Worm (Caenorhabditis elegans): ENCODE measurements around the gene C25A8.2.
A peak's percentile ranks its signal among the peaks of the same experiment; 100 is the strongest.

C25A8.2 gene

DNA sequence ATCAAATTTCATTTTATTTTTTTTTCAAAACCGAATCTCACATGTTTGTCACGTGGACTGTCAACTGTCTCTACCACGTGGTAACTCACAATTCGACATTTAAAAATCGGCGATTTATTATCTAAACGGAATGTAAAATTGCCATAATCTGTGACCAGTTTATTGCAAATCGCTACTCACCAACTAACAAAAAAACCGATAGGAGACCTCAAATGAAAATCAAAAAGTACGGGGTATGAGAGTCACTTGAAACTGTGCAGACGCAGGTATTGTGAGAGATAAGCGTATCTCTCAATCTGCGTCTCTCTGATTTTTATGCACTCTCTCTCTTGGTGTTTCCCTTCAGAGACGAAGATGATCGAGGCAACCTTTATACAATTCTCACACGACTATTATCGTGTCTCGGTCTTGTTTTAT lies 38.1 kb downstream of the C25A8.2 start (continued):
- peak; percentile 92 for TF ChIP-seq hlh-30 (tag; optimal IDR thresholded peaks at IDR 0.05; ENCODE audit: insufficient read depth)
- TF ChIP-seq daf-16 (GFP tag; optimal IDR thresholded peaks at IDR 0.05): peak in 1 of 2 experiments; percentile 48
- peak; percentile 88 for TF ChIP-seq daf-16 (tag; optimal IDR thresholded peaks at IDR 0.05)
- no peak for TF ChIP-seq nhr-41 (GFP tag; IDR thresholded peaks at IDR 0.05)
- peak; percentile 88 for TF ChIP-seq dmd-6 (GFP tag; IDR thresholded peaks at IDR 0.05)
- no peak for TF ChIP-seq snpc-4 (tag; optimal IDR thresholded peaks at IDR 0.05)
- TF ChIP-seq cey-2 (tag; optimal IDR thresholded peaks at IDR 0.05; ENCODE audit: borderline replicate concordance, insufficient read depth): peak; percentile 62
- TF ChIP-seq F10B5.3 (tag; optimal IDR thresholded peaks at IDR 0.05): no peak
- TF ChIP-seq D1046.2 (GFP tag; IDR thresholded peaks at IDR 0.05): no peak
- TF ChIP-seq lin-38 (GFP tag; IDR thresholded peaks at IDR 0.05): no peak
- no peak for TF ChIP-seq nhr-76 (tag; optimal IDR thresholded peaks at IDR 0.05)
- no peak for TF ChIP-seq ZK546.5 (tag; optimal IDR thresholded peaks at IDR 0.05)
- peak; percentile 90 for TF ChIP-seq nhr-28 (tag; optimal IDR thresholded peaks at IDR 0.05)
- no peak for TF ChIP-seq ceh-62 (tag; optimal IDR thresholded peaks at IDR 0.05)
- TF ChIP-seq tra-1 (GFP tag; IDR thresholded peaks at IDR 0.05): peak; percentile 65; the same call in 1 of the 2 replicates
- TF ChIP-seq ZK337.2 (GFP tag; IDR thresholded peaks at IDR 0.05): no peak
- TF ChIP-seq ctbp-1 (GFP tag; IDR thresholded peaks at IDR 0.05): no peak
- 0 out of 2 replicates have a peak, but pooled peaks have one; percentile 39 for TF ChIP-seq egl-43 (GFP tag; IDR thresholded peaks at IDR 0.05)
- TF ChIP-seq zfp-3 (GFP tag; conservative IDR thresholded peaks at IDR 0.05): no peak
- TF ChIP-seq mxl-2 (GFP tag; conservative IDR thresholded peaks at IDR 0.05): peak; percentile 95
- TF ChIP-seq zfp-2 (tag; optimal IDR thresholded peaks at IDR 0.05): no peak
- no peak for TF ChIP-seq F44E2.7 (GFP tag; IDR thresholded peaks at IDR 0.05)
- no peak for TF ChIP-seq skn-1 (tag; optimal IDR thresholded peaks at IDR 0.05)
- TF ChIP-seq T26A8.4 (GFP tag; IDR thresholded peaks at IDR 0.05): peak; percentile 61
- TF ChIP-seq zag-1 (tag; optimal IDR thresholded peaks at IDR 0.05): no peak
- TF ChIP-seq nhr-102 (tag; optimal IDR thresholded peaks at IDR 0.05): peak; percentile 72
- no peak for TF ChIP-seq vab-7 (GFP tag; IDR thresholded peaks at IDR 0.05)
- TF ChIP-seq php-3 (GFP tag; IDR thresholded peaks at IDR 0.05): peak; percentile 96
- TF ChIP-seq attf-4 (tag; optimal IDR thresholded peaks at IDR 0.05): no peak
- no peak for TF ChIP-seq zip-2 (tag; optimal IDR thresholded peaks at IDR 0.05)
- 0 out of 2 replicates have a peak, but pooled peaks have one; percentile 45 for TF ChIP-seq saeg-2 (GFP tag; IDR thresholded peaks at IDR 0.05)
- TF ChIP-seq ceh-82 (tag; optimal IDR thresholded peaks at IDR 0.05): no peak
- TF ChIP-seq Y5F2A.4 (GFP tag; optimal IDR thresholded peaks at IDR 0.05): no peak
- TF ChIP-seq sdz-12 (GFP tag; optimal IDR thresholded peaks at IDR 0.05): no peak
- TF ChIP-seq snpc-1.2 (GFP tag; IDR thresholded peaks at IDR 0.05): no peak
- no peak for TF ChIP-seq F49E8.2 (tag; optimal IDR thresholded peaks at IDR 0.05; ENCODE audit: borderline replicate concordance)
- no peak for TF ChIP-seq duxl-1 (tag; optimal IDR thresholded peaks at IDR 0.05; ENCODE audit: poor library complexity)
- peak; percentile 55 for TF ChIP-seq mep-1 (tag; optimal IDR thresholded peaks at IDR 0.05)
- no peak for TF ChIP-seq F26F4.8 (GFP tag; conservative IDR thresholded peaks at IDR 0.05)
- peak; percentile 85 for TF ChIP-seq gei-8 (GFP tag; optimal IDR thresholded peaks at IDR 0.05)
- peak in 1 of 2 experiments; percentile 30 for TF ChIP-seq hif-1 (tag; optimal IDR thresholded peaks at IDR 0.05)
- no peak for TF ChIP-seq lin-39 (tag; optimal IDR thresholded peaks at IDR 0.05)
- peak; percentile 35; the same call in 1 of the 2 replicates for TF ChIP-seq hmg-1.1 (GFP tag; IDR thresholded peaks at IDR 0.05)
- no peak for TF ChIP-seq tag-97 (GFP tag; IDR thresholded peaks at IDR 0.05)
- TF ChIP-seq ceh-20 (GFP tag; IDR thresholded peaks at IDR 0.05): 0 out of 2 replicates have a peak, but pooled peaks have one; percentile 66
- TF ChIP-seq daf-12 (tag; optimal IDR thresholded peaks at IDR 0.05): no peak
- no peak for TF ChIP-seq ama-1 (optimal IDR thresholded peaks at IDR 0.05)
- peak; percentile 36 for TF ChIP-seq T20F7.1 (GFP tag; optimal IDR thresholded peaks at IDR 0.05)
- TF ChIP-seq daf-8 (GFP tag; IDR thresholded peaks at IDR 0.05): no peak
- no peak for TF ChIP-seq nhr-237 (tag; optimal IDR thresholded peaks at IDR 0.05)
- TF ChIP-seq nhr-6 (tag; optimal IDR thresholded peaks at IDR 0.05): peak; percentile 90
- TF ChIP-seq jun-1 (tag; optimal IDR thresholded peaks at IDR 0.05): peak; percentile 15

Measured in whole organism, L4 larva.